Fruit fly (Drosophila melanogaster) whole organism, embryonic: Measurements from ENCODE around the gene CG15888.
A peak's percentile ranks its signal among the peaks of the same experiment; 100 is the strongest.

ENCODE experiments used
- ATbp ChIP-seq: fragments of 200-800 bp; sonication (Bioruptor generic); optimal IDR thresholded peaks from 2 replicates; lab custom pipeline; 2017; ENCODE audit warnings: missing biosample characterization, mild to moderate bottlenecking, missing genetic modification characterization, missing genetic modification reagents
- Adf1 ChIP-seq: fragments of 200-800 bp; sonication (Bioruptor generic); IDR thresholded peaks from 2 replicates; pipeline ENCODE4 v1.3.6; 2022; ENCODE audit warnings: missing biosample characterization, missing genetic modification characterization
- Asciz ChIP-seq: fragments of 200-800 bp; sonication (Bioruptor generic); optimal IDR thresholded peaks from 2 replicates; lab custom pipeline; 2017; ENCODE audit warnings: missing biosample characterization, mild to moderate bottlenecking, missing genetic modification characterization, missing genetic modification reagents
- Awh ChIP-seq: fragments of 200-800 bp; sonication (Bioruptor generic); IDR thresholded peaks from 2 replicates; pipeline ENCODE4, ENCODE4 v1.3.6; 2022; ENCODE audit warnings: missing biosample characterization, missing genetic modification characterization
- CG10209 ChIP-seq: fragments of 200-800 bp; sonication (Bioruptor generic); optimal IDR thresholded peaks from 3 replicates; lab custom pipeline; 2017; ENCODE audit warnings: missing biosample characterization, mild to moderate bottlenecking, missing genetic modification characterization, missing genetic modification reagents
- CG10431 ChIP-seq: fragments of 200-800 bp; sonication (Bioruptor generic); optimal IDR thresholded peaks from 3 replicates; lab custom pipeline; 2018; ENCODE audit warnings: missing biosample characterization, mild to moderate bottlenecking, missing genetic modification characterization
- CG10959 ChIP-seq: fragments of 200-800 bp; sonication (Bioruptor generic); IDR thresholded peaks from 2 replicates; pipeline ENCODE4 v1.3.6; 2022; ENCODE audit warnings: missing biosample characterization, missing genetic modification characterization
- CG11504 ChIP-seq: fragments of 200-800 bp; sonication (Bioruptor generic); optimal IDR thresholded peaks from 3 replicates; lab custom pipeline; 2019; ENCODE audit warnings: missing biosample characterization, mild to moderate bottlenecking, missing genetic modification characterization, moderate library complexity
- CG12659 ChIP-seq: fragments of 200-800 bp; sonication (Bioruptor generic); optimal IDR thresholded peaks from 3 replicates; lab custom pipeline; 2017; ENCODE audit warnings: mild to moderate bottlenecking, missing biosample characterization, missing genetic modification reagents, missing genetic modification characterization
- CG13894 ChIP-seq: fragments of 200-800 bp; sonication (Bioruptor generic); optimal IDR thresholded peaks from 3 replicates; lab custom pipeline; 2018; ENCODE audit warnings: missing biosample characterization, mild to moderate bottlenecking, missing genetic modification characterization, moderate library complexity
- CG18599 ChIP-seq: fragments of 200-800 bp; sonication (Bioruptor generic); optimal IDR thresholded peaks from 3 replicates; lab custom pipeline; 2017; ENCODE audit warnings: missing biosample characterization, missing genetic modification characterization, mild to moderate bottlenecking, moderate library complexity, missing genetic modification reagents
- CG2120 ChIP-seq: fragments of 200-800 bp; sonication (Bioruptor generic); optimal IDR thresholded peaks from 3 replicates; lab custom pipeline; 2016; ENCODE audit warnings: missing biosample characterization, missing genetic modification characterization
- CG30403 ChIP-seq: fragments of 200-800 bp; sonication (Bioruptor generic); optimal IDR thresholded peaks from 3 replicates; lab custom pipeline; 2016; ENCODE audit warnings: missing biosample characterization, missing genetic modification characterization
- CG3163 ChIP-seq: fragments of 200-800 bp; sonication (Bioruptor generic); optimal IDR thresholded peaks from 3 replicates; lab custom pipeline; 2016; ENCODE audit warnings: missing biosample characterization, missing genetic modification characterization
- CG3281 ChIP-seq: fragments of 200-800 bp; sonication (Bioruptor generic); optimal IDR thresholded peaks from 3 replicates; lab custom pipeline; 2017; ENCODE audit warnings: missing biosample characterization, mild to moderate bottlenecking, missing genetic modification characterization
- CG34422 ChIP-seq: fragments of 200-800 bp; sonication (Bioruptor generic); IDR thresholded peaks from 3 replicates; pipeline ENCODE4 v1.3.6; 2022; ENCODE audit warnings: missing biosample characterization, missing genetic modification characterization
- CG6813 ChIP-seq: fragments of 200-800 bp; sonication (Bioruptor generic); optimal IDR thresholded peaks from 2 replicates; lab custom pipeline; 2017; ENCODE audit warnings: missing biosample characterization, missing genetic modification characterization, mild to moderate bottlenecking, moderate library complexity, missing genetic modification reagents
- CG7556 ChIP-seq: fragments of 200-800 bp; sonication (Bioruptor generic); optimal IDR thresholded peaks from 2 replicates; lab custom pipeline; 2017; ENCODE audit warnings: missing biosample characterization, mild to moderate bottlenecking, missing genetic modification characterization
- CG8290 ChIP-seq, 3 experiments: fragments of 200-800 bp; sonication (Bioruptor generic); optimal IDR thresholded peaks; 2 replicates each; lab custom pipeline; 2016 to 2019; ENCODE audit warnings: missing biosample characterization in 3 of 3, missing genetic modification characterization in 3 of 3, mild to moderate bottlenecking in 2 of 3, moderate library complexity in 1 of 3
- CG9727 ChIP-seq: fragments of 200-800 bp; sonication (Bioruptor generic); optimal IDR thresholded peaks from 3 replicates; lab custom pipeline; 2017; ENCODE audit warnings: missing biosample characterization, mild to moderate bottlenecking, missing genetic modification characterization
- CG9932 ChIP-seq: fragments of 200-800 bp; sonication (Bioruptor generic); IDR thresholded peaks from 2 replicates; pipeline ENCODE4 v1.3.6; 2022; ENCODE audit warnings: missing biosample characterization, missing genetic modification characterization
- Dek ChIP-seq: fragments of 200-800 bp; sonication (Bioruptor generic); optimal IDR thresholded peaks from 3 replicates; lab custom pipeline; 2019; ENCODE audit warnings: missing biosample characterization, mild to moderate bottlenecking, missing genetic modification characterization, moderate library complexity
- Dll ChIP-seq: fragments of 200-800 bp; sonication (Bioruptor generic); IDR thresholded peaks from 4 replicates; pipeline ENCODE4 v1.3.6; 2022; ENCODE audit warnings: missing biosample characterization, missing genetic modification characterization; ENCODE audit not compliant: partially characterized antibody
- Eip74EF ChIP-seq, 2 experiments: fragments of 200-800 bp in 1 of 2; fragments of >200 bp in 1 of 2; sonication (Bioruptor generic) in 1 of 2; optimal IDR thresholded peaks; 2 replicates each; lab custom pipeline; 2017 to 2019; ENCODE audit warnings: missing biosample characterization in 2 of 2, missing genetic modification characterization in 2 of 2, mild to moderate bottlenecking in 1 of 2, moderate library complexity in 1 of 2
- HLH54F ChIP-seq: fragments of 200-800 bp; sonication (Bioruptor generic); optimal IDR thresholded peaks from 3 replicates; lab custom pipeline; 2016; ENCODE audit warnings: missing biosample characterization, missing genetic modification characterization
- Hr51 ChIP-seq, 2 experiments: fragments of 200-800 bp; sonication (Bioruptor generic); optimal IDR thresholded peaks; 2 replicates in 1 of 2; 3 replicates in 1 of 2; lab custom pipeline; 2016 to 2018; ENCODE audit warnings: missing biosample characterization in 2 of 2, missing genetic modification characterization in 2 of 2, mild to moderate bottlenecking in 1 of 2, moderate library complexity in 1 of 2
- Jarid2 ChIP-seq: fragments of 200-800 bp; sonication (Bioruptor generic); optimal IDR thresholded peaks from 3 replicates; lab custom pipeline; 2017; ENCODE audit warnings: mild to moderate bottlenecking, missing biosample characterization, missing genetic modification reagents, missing genetic modification characterization
- Med ChIP-seq: fragments of 200-800 bp; sonication (Bioruptor generic); peaks from one replicate; lab custom pipeline; 2016; ENCODE audit warnings: missing biosample characterization, missing genetic modification characterization, mild to moderate bottlenecking, inconsistent platforms, moderate library complexity
- PHDP ChIP-seq: fragments of 200-800 bp; sonication (Bioruptor generic); optimal IDR thresholded peaks from 3 replicates; lab custom pipeline; 2018; ENCODE audit warnings: missing biosample characterization, mild to moderate bottlenecking, missing genetic modification characterization, moderate library complexity
- Ptx1 ChIP-seq: fragments of 200-800 bp; sonication (Bioruptor generic); IDR thresholded peaks from 2 replicates; pipeline ENCODE4 v1.3.6; 2022; ENCODE audit warnings: missing biosample characterization, missing genetic modification characterization
- Trl ChIP-seq, 3 experiments: fragments of >200 bp in 2 of 3; fragments of 200-800 bp in 1 of 3; sonication (Bioruptor generic) in 1 of 3; optimal IDR thresholded peaks; 2 replicates in 1 of 3; 3 replicates in 2 of 3; lab custom pipeline; 2016 to 2017; ENCODE audit warnings: missing biosample characterization in 1 of 3, missing genetic modification characterization in 1 of 3
- cg ChIP-seq: fragments of 200-800 bp; sonication (Bioruptor generic); optimal IDR thresholded peaks from 3 replicates; lab custom pipeline; 2019; ENCODE audit warnings: missing biosample characterization, mild to moderate bottlenecking, missing genetic modification characterization, moderate library complexity
- crp ChIP-seq, 2 experiments: fragments of 200-800 bp; sonication (Bioruptor generic); optimal IDR thresholded peaks; 2 replicates in 1 of 2; 3 replicates in 1 of 2; lab custom pipeline; 2017; ENCODE audit warnings: missing biosample characterization in 2 of 2, missing genetic modification characterization in 2 of 2, mild to moderate bottlenecking in 1 of 2, moderate library complexity in 1 of 2
- cwo ChIP-seq: fragments of 200-800 bp; sonication (Bioruptor generic); optimal IDR thresholded peaks from 3 replicates; lab custom pipeline; 2017; ENCODE audit warnings: missing biosample characterization, missing genetic modification characterization, mild to moderate bottlenecking, moderate library complexity, missing genetic modification reagents
- gem ChIP-seq: fragments of 200-800 bp; sonication (Bioruptor generic); optimal IDR thresholded peaks from 2 replicates; lab custom pipeline; 2019; ENCODE audit warnings: missing biosample characterization, mild to moderate bottlenecking, missing genetic modification characterization, moderate library complexity
- lab ChIP-seq: fragments of 200-800 bp; sonication (Bioruptor generic); optimal IDR thresholded peaks from 3 replicates; lab custom pipeline; 2017; ENCODE audit warnings: missing biosample characterization, missing genetic modification characterization, mild to moderate bottlenecking, moderate library complexity, missing genetic modification reagents
- onecut ChIP-seq: fragments of 200-800 bp; sonication (Bioruptor generic); IDR thresholded peaks from 2 replicates; pipeline ENCODE4 v1.3.6; 2022; ENCODE audit warnings: missing biosample characterization, missing genetic modification characterization
- org-1 ChIP-seq: fragments of 200-800 bp; sonication (Bioruptor generic); optimal IDR thresholded peaks from 2 replicates; lab custom pipeline; 2017; ENCODE audit warnings: missing biosample characterization, missing genetic modification characterization
- slbo ChIP-seq: fragments of 200-800 bp; sonication (Bioruptor generic); IDR thresholded peaks from 2 replicates; pipeline ENCODE4 v1.3.6; 2022; ENCODE audit warnings: missing biosample characterization, missing genetic modification characterization
- tna ChIP-seq: fragments of 200-800 bp; sonication (Bioruptor generic); IDR thresholded peaks from 2 replicates; pipeline ENCODE4 v1.3.6; 2022; ENCODE audit warnings: missing biosample characterization, missing genetic modification characterization; ENCODE audit not compliant: partially characterized antibody
- z ChIP-seq: fragments of 200-800 bp; sonication (Bioruptor generic); IDR thresholded peaks from 3 replicates; pipeline ENCODE4 v1.3.6; 2022; ENCODE audit warnings: missing biosample characterization, missing genetic modification characterization
- zfh1 ChIP-seq: fragments of 200-800 bp; sonication (Bioruptor generic); IDR thresholded peaks from 3 replicates; pipeline ENCODE4 v1.3.6; 2022; ENCODE audit warnings: missing biosample characterization, missing genetic modification characterization

Gene CG15888

DNA sequence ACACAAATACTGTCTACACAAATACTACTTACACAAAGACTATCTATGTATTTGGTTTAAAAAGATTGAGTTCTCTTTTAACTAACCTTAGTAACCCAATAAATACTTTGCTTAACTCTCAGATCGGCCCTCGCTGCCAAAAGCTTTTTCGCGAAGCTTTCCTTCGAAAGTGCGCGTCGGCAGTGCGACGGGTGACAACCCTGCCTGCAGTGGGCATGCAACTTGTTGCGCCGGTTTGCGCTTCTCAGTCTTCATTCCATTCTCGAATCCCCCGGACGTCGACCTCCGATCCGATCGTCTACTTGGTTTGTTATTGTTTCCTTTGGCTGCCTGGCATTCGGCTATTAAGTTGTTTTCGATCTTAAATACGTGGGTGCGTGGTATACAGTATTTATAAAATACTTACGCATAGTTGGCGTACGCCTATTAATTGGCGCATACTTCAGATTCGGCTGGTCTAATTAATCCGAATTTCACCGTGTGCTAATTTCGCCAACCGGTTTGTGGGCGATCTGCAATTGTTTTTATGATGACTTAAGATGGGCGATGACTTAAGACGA, 26.1 kb downstream of the CG15888 start, which contains the start of gene CG11686 (continued):
- no peak for TF ChIP-seq CG10209 (GFP tag; lab: Kevin White, UChicago)
- TF ChIP-seq gem (tag; lab: Kevin White, UChicago): peak; percentile 6
- TF ChIP-seq Dek (tag; lab: Kevin White, UChicago): no peak
- peak; percentile 35; the same call in 1 of the 2 replicates for TF ChIP-seq slbo (GFP tag; lab: Robert Waterston, UW)
- TF ChIP-seq tna (GFP tag; lab: Robert Waterston, UW): no peak

DNA sequence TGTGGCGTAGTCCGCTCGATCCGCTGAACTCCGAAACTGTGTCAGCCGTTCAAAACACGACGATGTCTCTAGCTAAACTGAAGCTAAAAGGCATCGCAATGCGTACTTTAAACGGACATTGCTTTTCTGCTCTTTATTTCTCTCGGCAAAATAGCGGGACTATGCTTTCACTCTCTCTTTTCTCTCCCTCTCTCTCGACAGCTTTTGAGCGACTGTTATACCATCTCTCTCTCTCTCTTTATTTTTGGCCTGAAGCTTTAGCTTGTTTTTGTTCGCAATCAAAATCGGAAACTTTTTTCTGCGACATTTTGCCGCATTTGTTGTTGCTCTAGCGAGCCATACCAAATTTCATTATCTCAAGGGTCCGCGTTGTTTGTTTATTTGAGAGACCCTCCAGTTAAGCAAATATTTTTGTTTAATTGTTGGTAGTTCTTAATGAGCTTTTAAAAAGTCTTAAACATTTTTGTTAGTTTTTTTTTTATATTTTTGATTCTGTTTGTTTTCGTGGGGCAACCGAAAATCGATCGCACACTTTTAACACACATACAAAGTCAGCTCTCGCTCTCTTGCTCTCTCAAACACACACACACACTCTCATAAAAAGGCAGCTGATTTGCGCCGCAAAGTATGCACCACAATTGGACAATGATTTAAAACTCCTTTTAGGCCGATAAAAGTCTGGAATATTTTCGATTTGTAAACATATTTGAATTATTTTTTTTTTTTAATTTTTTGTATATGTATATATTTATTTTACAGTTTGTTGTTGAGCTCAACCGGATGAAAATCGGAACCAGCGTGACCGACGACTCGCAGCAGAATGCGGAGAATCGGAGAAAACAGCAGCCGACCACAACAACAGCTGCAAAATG, 27.4 kb downstream of the CG15888 start, which contains the start of gene Ace:
Gene Ace (minus strand): TSS at position 822 of the 872 bp plus-strand sequence.
- peak; percentile 11 for TF ChIP-seq CG18599
- TF ChIP-seq onecut (GFP tag; lab: Robert Waterston, UW): peak; percentile 66
- peak; percentile 32 for TF ChIP-seq CG3163
- no peak for TF ChIP-seq zfh1
- peak; percentile 80 to 93 for TF ChIP-seq Trl (optimal IDR thresholded peaks at IDR 0.05; lab: Kevin White, UChicago)
- no peak for TF ChIP-seq Trl (GFP tag; optimal IDR thresholded peaks at IDR 0.05; lab: Kevin White, UChicago)
- peak; percentile 11 for TF ChIP-seq ATbp
- TF ChIP-seq CG12659 (GFP tag; lab: Kevin White, UChicago): peak; percentile 19
- peak; percentile 52 for TF ChIP-seq Jarid2
- TF ChIP-seq Med (GFP tag; lab: Kevin White, UChicago): peak; percentile 26
- peak; percentile 19 for TF ChIP-seq PHDP
- TF ChIP-seq Adf1 (GFP tag; lab: Robert Waterston, UW): peak; percentile 7; the same call in 1 of the 2 replicates
- TF ChIP-seq HLH54F (GFP tag; lab: Kevin White, UChicago): no peak
- TF ChIP-seq Asciz (GFP tag; lab: Kevin White, UChicago): peak; percentile 36
- TF ChIP-seq CG34422 (GFP tag; lab: Robert Waterston, UW): 0 out of 3 replicates have a peak, but pooled peaks have one; percentile 14
- TF ChIP-seq z (GFP tag; lab: Robert Waterston, UW): 0 out of 3 replicates have a peak, but pooled peaks have one; percentile 29
- no peak for TF ChIP-seq CG10959 (GFP tag; lab: Robert Waterston, UW)
- TF ChIP-seq cg (GFP tag; lab: Kevin White, UChicago): peak; percentile 58
- TF ChIP-seq CG9727 (GFP tag; lab: Kevin White, UChicago): no peak
- peak; percentile 49 for TF ChIP-seq CG13894 (tag; lab: Kevin White, UChicago)
- peak; percentile 2 for TF ChIP-seq CG6813 (GFP tag; lab: Kevin White, UChicago)
- TF ChIP-seq Awh (GFP tag; lab: Robert Waterston, UW): no peak
- 0 out of 4 replicates have a peak, but pooled peaks have one; percentile 22 for TF ChIP-seq Dll (GFP tag; lab: Robert Waterston, UW)
- peak in 1 of 2 experiments; percentile 40 for TF ChIP-seq crp (GFP tag; optimal IDR thresholded peaks at IDR 0.05; lab: Kevin White, UChicago)

DNA sequence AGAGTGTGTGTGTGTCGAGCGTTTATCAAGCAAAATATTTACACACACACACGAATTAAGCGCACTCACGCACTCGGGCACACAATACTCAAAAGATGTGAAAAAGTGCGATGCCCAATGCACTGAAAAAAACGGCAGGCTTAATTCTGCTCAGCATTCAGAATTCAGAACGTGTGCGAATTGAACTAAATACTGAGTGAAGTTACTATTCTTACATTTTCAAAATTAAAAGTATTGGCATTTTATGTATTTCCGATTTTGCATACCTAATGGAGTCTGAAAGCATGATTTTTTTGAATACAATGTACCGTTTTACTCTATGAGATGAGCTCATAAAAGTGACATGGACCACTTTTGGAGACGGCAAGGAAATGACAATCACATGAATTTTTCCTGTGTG, 29.2 kb downstream of the CG15888 start:
- TF ChIP-seq org-1 (GFP tag; lab: Kevin White, UChicago) (peak; percentile 10), gem (tag; lab: Kevin White, UChicago) (peak; percentile 32), CG30403 (GFP tag; lab: Kevin White, UChicago) (peak; percentile 3), Hr51 (GFP tag; optimal IDR thresholded peaks at IDR 0.05; lab: Kevin White, UChicago) (peak in 1 of 2 experiments; percentile 20), Eip74EF (GFP tag; optimal IDR thresholded peaks at IDR 0.05; lab: Kevin White, UChicago) (no peak), CG3281 (GFP tag; lab: Kevin White, UChicago) (peak; percentile 17), CG7556 (peak; percentile 5), CG2120 (GFP tag; lab: Kevin White, UChicago) (peak; percentile 55), CG10431 (GFP tag; lab: Kevin White, UChicago) (no peak), lab (peak; percentile 47), CG11504 (tag; lab: Kevin White, UChicago) (peak; percentile 30), CG8290 (GFP tag; optimal IDR thresholded peaks at IDR 0.05; lab: Kevin White, UChicago) (no peak), CG8290 (tag; optimal IDR thresholded peaks at IDR 0.05; lab: Kevin White, UChicago) (peak in 1 of 2 experiments; percentile 0), cwo (peak; percentile 7), CG9932 (peak; percentile 23; the same call in 1 of the 2 replicates), Ptx1 (GFP tag; lab: Robert Waterston, UW) (peak; percentile 17; the same call in 1 of the 2 replicates)
